Worm (Caenorhabditis elegans) whole organism, young adult: ENCODE results near the gene F41H10.3.

ENCODE experiments used
- B0336.3 ChIP-seq: fragments of 200-800 bp; sonication (Bioruptor generic); IDR thresholded peaks from 2 replicates; pipeline ENCODE4 v1.3.6; 2022; ENCODE audit warnings: missing genetic modification characterization, missing compliant biosample characterization
- C06A6.2 ChIP-seq: fragments of 200-800 bp; sonication (Bioruptor generic); conservative IDR thresholded peaks from 2 replicates; pipeline ENCODE4 v1.3.6; 2022; ENCODE audit warnings: missing genetic modification characterization, missing compliant biosample characterization
- C17E4.6 ChIP-seq: fragments of 200-800 bp; sonication (Bioruptor generic); IDR thresholded peaks from 2 replicates; pipeline ENCODE4 v1.3.6; 2022; ENCODE audit warnings: missing genetic modification reagents, missing genetic modification characterization, missing compliant biosample characterization
- D2030.7 ChIP-seq: fragments of 200-800 bp; sonication (Bioruptor generic); IDR thresholded peaks from 2 replicates; pipeline ENCODE4 v1.3.6; 2022; ENCODE audit warnings: missing genetic modification reagents, missing genetic modification characterization, missing compliant biosample characterization
- F33H1.4 ChIP-seq: fragments of 200-800 bp; sonication (Bioruptor generic); IDR thresholded peaks from 2 replicates; pipeline ENCODE4 v1.3.6; 2022; ENCODE audit warnings: missing genetic modification reagents, missing genetic modification characterization, missing compliant biosample characterization
- F55B11.4 ChIP-seq: sonication (generic microtip); optimal IDR thresholded peaks from 2 replicates; lab custom pipeline; 2016; ENCODE audit warnings: missing compliant biosample characterization, missing genetic modification characterization, borderline replicate concordance; ENCODE audit not compliant: insufficient read depth
- F57C9.4 ChIP-seq: sonication (generic microtip); optimal IDR thresholded peaks from 2 replicates; lab custom pipeline; 2017; ENCODE audit warnings: mild to moderate bottlenecking, missing genetic modification characterization, missing compliant biosample characterization
- T26A5.8 ChIP-seq: sonication (generic microtip); optimal IDR thresholded peaks from 2 replicates; lab custom pipeline; 2016; ENCODE audit warnings: missing genetic modification characterization, missing compliant biosample characterization
- Y79H2A.3 ChIP-seq: fragments of 200-800 bp; sonication (Bioruptor generic); conservative IDR thresholded peaks from 2 replicates; pipeline ENCODE4 v1.3.6; 2022; ENCODE audit warnings: missing genetic modification reagents, missing genetic modification characterization, missing compliant biosample characterization
- ZK185.1 ChIP-seq: sonication (generic microtip); optimal IDR thresholded peaks from 2 replicates; lab custom pipeline; 2016; ENCODE audit warnings: mild to moderate bottlenecking, missing genetic modification characterization, missing compliant biosample characterization; ENCODE audit not compliant: poor library complexity, severe bottlenecking
- akir-1 ChIP-seq: fragments of 200-800 bp; sonication (Bioruptor generic); optimal IDR thresholded peaks from 2 replicates; lab custom pipeline; 2018; ENCODE audit warnings: mild to moderate bottlenecking, missing genetic modification characterization, moderate library complexity, missing compliant biosample characterization
- attf-5 ChIP-seq: fragments of 200-800 bp; sonication (Bioruptor generic); optimal IDR thresholded peaks from 2 replicates; lab custom pipeline; 2018; ENCODE audit warnings: mild to moderate bottlenecking, missing genetic modification characterization, missing compliant biosample characterization
- attf-6 ChIP-seq: fragments of 200-800 bp; sonication (Bioruptor generic); IDR thresholded peaks from 2 replicates; pipeline ENCODE4 v1.3.6; 2022; ENCODE audit warnings: missing genetic modification reagents, missing genetic modification characterization, missing compliant biosample characterization
- cebp-1 ChIP-seq, 2 experiments: fragments of 200-800 bp in 1 of 2; sonication (Bioruptor generic) in 1 of 2; sonication (generic microtip) in 1 of 2; IDR thresholded peaks in 1 of 2; optimal IDR thresholded peaks in 1 of 2; 2 replicates each; pipeline versions ENCODE4 v1.3.6 to Lab custom; 2017 to 2022; ENCODE audit warnings: missing compliant biosample characterization in 2 of 2, missing genetic modification characterization in 2 of 2, mild to moderate bottlenecking in 1 of 2, missing genetic modification reagents in 1 of 2, moderate library complexity in 1 of 2
- ceh-27 ChIP-seq: fragments of 200-800 bp; sonication (Bioruptor generic); optimal IDR thresholded peaks from 2 replicates; lab custom pipeline; 2018; ENCODE audit warnings: mild to moderate bottlenecking, missing genetic modification characterization, moderate library complexity, missing compliant biosample characterization
- ceh-58 ChIP-seq: fragments of 200-800 bp; sonication (Bioruptor generic); IDR thresholded peaks from 2 replicates; pipeline ENCODE4 v1.3.6; 2022; ENCODE audit warnings: missing genetic modification characterization, missing compliant biosample characterization
- chd-7 ChIP-seq: sonication (generic microtip); optimal IDR thresholded peaks from 2 replicates; lab custom pipeline; 2016; ENCODE audit warnings: mild to moderate bottlenecking, missing genetic modification characterization, moderate library complexity, missing compliant biosample characterization
- die-1 ChIP-seq: sonication (generic microtip); optimal IDR thresholded peaks from 2 replicates; lab custom pipeline; 2016; ENCODE audit warnings: missing genotype, mild to moderate bottlenecking, missing genetic modification characterization, missing compliant biosample characterization
- dox-1 ChIP-seq: fragments of 200-800 bp; sonication (Bioruptor generic); IDR thresholded peaks from 2 replicates; pipeline ENCODE4 v1.3.6; 2022; ENCODE audit warnings: missing genetic modification reagents, missing genetic modification characterization, missing compliant biosample characterization
- egl-18 ChIP-seq: fragments of 200-800 bp; sonication (Bioruptor generic); IDR thresholded peaks from 2 replicates; pipeline ENCODE4 v1.3.6; 2022; ENCODE audit warnings: missing genetic modification reagents, missing genetic modification characterization, missing compliant biosample characterization
- egrh-3 ChIP-seq: fragments of 200-800 bp; sonication (Bioruptor generic); IDR thresholded peaks from 2 replicates; pipeline ENCODE4 v1.3.6; 2022; ENCODE audit warnings: missing genetic modification reagents, missing genetic modification characterization, missing compliant biosample characterization
- ekl-4 ChIP-seq: fragments of 200-800 bp; sonication (Bioruptor generic); IDR thresholded peaks from 2 replicates; pipeline ENCODE4 v1.3.6; 2022; ENCODE audit warnings: missing genetic modification reagents, missing genetic modification characterization, missing compliant biosample characterization
- ets-4 ChIP-seq: fragments of 200-800 bp; sonication (Bioruptor generic); optimal IDR thresholded peaks from 2 replicates; lab custom pipeline; 2018; ENCODE audit warnings: mild to moderate bottlenecking, missing genetic modification characterization, missing compliant biosample characterization
- gei-17 ChIP-seq: fragments of 200-800 bp; sonication (Bioruptor generic); optimal IDR thresholded peaks from 2 replicates; lab custom pipeline; 2018; ENCODE audit warnings: mild to moderate bottlenecking, missing genetic modification characterization, missing compliant biosample characterization
- him-1 ChIP-seq: sonication (generic microtip); optimal IDR thresholded peaks from 2 replicates; lab custom pipeline; 2016; ENCODE audit warnings: missing genotype, missing genetic modification reagents, missing genetic modification characterization, missing compliant biosample characterization
- hlh-26 ChIP-seq: fragments of 200-800 bp; sonication (Bioruptor generic); conservative IDR thresholded peaks from 2 replicates; pipeline ENCODE4 v1.3.6; 2022; ENCODE audit warnings: missing genetic modification reagents, missing genetic modification characterization, missing compliant biosample characterization
- hmg-1.2 ChIP-seq: fragments of 200-800 bp; sonication (Bioruptor generic); IDR thresholded peaks from 2 replicates; pipeline ENCODE4 v1.3.6; 2022; ENCODE audit warnings: missing genetic modification reagents, missing genetic modification characterization, missing compliant biosample characterization
- let-607 ChIP-seq, 2 experiments: fragments of 200-800 bp in 1 of 2; sonication (Bioruptor generic) in 1 of 2; sonication (generic microtip) in 1 of 2; optimal IDR thresholded peaks; 2 replicates each; lab custom pipeline; 2016 to 2018; ENCODE audit warnings: mild to moderate bottlenecking in 2 of 2, missing compliant biosample characterization in 2 of 2, missing genetic modification characterization in 2 of 2, moderate library complexity in 2 of 2, missing genotype in 1 of 2
- lsy-27 ChIP-seq: sonication (generic microtip); optimal IDR thresholded peaks from 2 replicates; lab custom pipeline; 2017; ENCODE audit warnings: missing genetic modification characterization, mild to moderate bottlenecking, missing compliant biosample characterization, antibody characterized with exemption, missing genotype, borderline replicate concordance; ENCODE audit not compliant: insufficient read depth
- madf-10 ChIP-seq: sonication (generic microtip); optimal IDR thresholded peaks from 2 replicates; lab custom pipeline; 2016; ENCODE audit warnings: mild to moderate bottlenecking, missing genetic modification characterization, missing compliant biosample characterization
- madf-6 ChIP-seq: fragments of 200-800 bp; sonication (Bioruptor generic); IDR thresholded peaks from 2 replicates; pipeline ENCODE4 v1.3.6; 2022; ENCODE audit warnings: missing genetic modification reagents, missing genetic modification characterization, missing compliant biosample characterization
- nhr-80 ChIP-seq: sonication (generic microtip); optimal IDR thresholded peaks from 2 replicates; lab custom pipeline; 2016; ENCODE audit warnings: missing genetic modification characterization, missing compliant biosample characterization
- pbrm-1 ChIP-seq: fragments of 200-800 bp; sonication (Bioruptor generic); IDR thresholded peaks from 2 replicates; pipeline ENCODE4 v1.3.6; 2022; ENCODE audit warnings: missing genetic modification reagents, missing genetic modification characterization, missing compliant biosample characterization
- pha-4 ChIP-seq: fragments of 150-350 bp; sonication (generic microtip); optimal IDR thresholded peaks from 2 replicates; lab custom pipeline; 2014; ENCODE audit warnings: missing biosample characterization, missing genetic modification reagents, missing genetic modification characterization
- rcor-1 ChIP-seq: fragments of 200-800 bp; sonication (Bioruptor generic); IDR thresholded peaks from 2 replicates; pipeline ENCODE4 v1.3.6; 2022; ENCODE audit warnings: missing genetic modification reagents, missing genetic modification characterization, missing compliant biosample characterization
- rec-8 ChIP-seq, 2 experiments: sonication (generic microtip); optimal IDR thresholded peaks; 2 replicates each; lab custom pipeline; 2016; ENCODE audit warnings: mild to moderate bottlenecking in 2 of 2, missing genetic modification characterization in 2 of 2, missing genetic modification reagents in 2 of 2, missing genotype in 2 of 2, missing biosample characterization in 1 of 2, missing compliant biosample characterization in 1 of 2, moderate library complexity in 1 of 2
- repo-1 ChIP-seq: sonication (generic microtip); optimal IDR thresholded peaks from 2 replicates; lab custom pipeline; 2017; ENCODE audit warnings: mild to moderate bottlenecking, missing genetic modification characterization, missing compliant biosample characterization
- snpc-1.3 ChIP-seq: sonication (generic microtip); optimal IDR thresholded peaks from 2 replicates; lab custom pipeline; 2017; ENCODE audit warnings: missing genetic modification characterization, mild to moderate bottlenecking, missing compliant biosample characterization, antibody characterized with exemption, moderate library complexity, missing genotype, missing genetic modification reagents; ENCODE audit not compliant: insufficient read depth
- snpc-4 ChIP-seq, 5 experiments: fragments of 150-350 bp in 1 of 5; sonication (generic microtip) in 4 of 5; optimal IDR thresholded peaks; 2 replicates each; lab custom pipeline; 2014 to 2018; ENCODE audit warnings: missing genetic modification characterization in 5 of 5, missing biosample characterization in 3 of 5, antibody characterized with exemption in 2 of 5, mild to moderate bottlenecking in 2 of 5, missing compliant biosample characterization in 2 of 5, missing genotype in 2 of 5, moderate library complexity in 2 of 5, missing genetic modification reagents in 1 of 5
- sptf-2 ChIP-seq: fragments of 200-800 bp; sonication (Bioruptor generic); optimal IDR thresholded peaks from 2 replicates; lab custom pipeline; 2018; ENCODE audit warnings: mild to moderate bottlenecking, missing genetic modification characterization, missing compliant biosample characterization
- tbp1 ChIP-seq: fragments of 200-800 bp; sonication (Bioruptor generic); optimal IDR thresholded peaks from 2 replicates; lab custom pipeline; 2018; ENCODE audit warnings: mild to moderate bottlenecking, missing genetic modification characterization, missing compliant biosample characterization
- tlf-1 ChIP-seq: fragments of 200-800 bp; sonication (Bioruptor generic); optimal IDR thresholded peaks from 2 replicates; lab custom pipeline; 2018; ENCODE audit warnings: mild to moderate bottlenecking, missing genetic modification characterization, missing compliant biosample characterization
- ztf-25 ChIP-seq: fragments of 200-800 bp; sonication (Bioruptor generic); IDR thresholded peaks from 2 replicates; pipeline ENCODE4 v1.3.6; 2022; ENCODE audit warnings: missing genetic modification reagents, missing genetic modification characterization, missing compliant biosample characterization
- ztf-28 ChIP-seq: fragments of 200-800 bp; sonication (Bioruptor generic); IDR thresholded peaks from 2 replicates; pipeline ENCODE4 v1.3.6; 2022; ENCODE audit warnings: missing genetic modification reagents, missing genetic modification characterization, missing compliant biosample characterization

The F41H10.3 gene

ce11 chrIV:5393566-5393965 is 24.0 kb downstream of the F41H10.3 start:
- TF ChIP-seq snpc-1.3 (peak; percentile 4), tlf-1 (peak; percentile 1), rcor-1 (no peak), B0336.3 (0 out of 2 replicates have a peak, but pooled peaks have one; percentile 10), attf-5 (no peak), snpc-4 (GFP tag; optimal IDR thresholded peaks at IDR 0.05; lab: Kevin White, UChicago) (no peak), snpc-4 (tag; optimal IDR thresholded peaks at IDR 0.05; lab: Kevin White, UChicago) (peak in 1 of 4 experiments; percentile 45), attf-6 (GFP tag; lab: Robert Waterston, UW) (0 out of 2 replicates have a peak, but pooled peaks have one; percentile 46), hmg-1.2 (GFP tag; lab: Robert Waterston, UW) (0 out of 2 replicates have a peak, but pooled peaks have one; percentile 16), F57C9.4 (tag; lab: Kevin White, UChicago) (no peak), nhr-80 (tag; lab: Kevin White, UChicago) (peak; percentile 43), him-1 (tag; lab: Kevin White, UChicago) (no peak), chd-7 (tag; lab: Kevin White, UChicago) (no peak)

DNA sequence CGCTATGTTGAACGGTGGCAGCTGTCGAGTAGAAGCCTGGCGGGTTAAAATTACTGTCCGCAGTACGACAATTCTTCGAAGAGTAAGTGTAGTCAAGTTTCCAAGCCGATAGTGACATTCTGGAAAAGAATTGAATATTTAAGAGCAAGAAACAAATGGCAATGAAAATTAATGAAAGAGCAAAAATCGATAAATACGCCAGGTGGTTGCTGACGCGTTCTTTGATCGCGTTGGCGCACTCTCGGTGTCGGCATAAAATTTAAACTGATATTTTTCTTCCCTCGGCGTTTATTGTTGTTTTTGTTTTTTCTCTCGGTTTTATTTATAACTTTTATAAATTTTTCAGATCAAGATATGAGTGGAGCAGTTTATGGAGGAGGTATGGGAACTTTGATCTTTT is 25.1 kb downstream of the F41H10.3 start, which contains the start of the genes perm-3 and swsn-6:
Gene perm-3, minus strand, starts transcription at position 118 of the 400 bp plus-strand sequence.
Gene swsn-6, plus strand, starts transcription at position 347 of the 400 bp plus-strand sequence.
- TF ChIP-seq ztf-28 (GFP tag; lab: Robert Waterston, UW) (no peak), pha-4 (tag; lab: Kevin White, UChicago) (peak; percentile 0), ZK185.1 (tag; lab: Kevin White, UChicago) (peak; percentile 44), madf-6 (peak; percentile 70; the same call in 1 of the 2 replicates), repo-1 (tag; lab: Kevin White, UChicago) (no peak), pbrm-1 (GFP tag; lab: Robert Waterston, UW) (peak; percentile 83), Y79H2A.3 (GFP tag; lab: Robert Waterston, UW) (no peak), F33H1.4 (peak; percentile 65), egrh-3 (no peak), hmg-1.2 (GFP tag; lab: Robert Waterston, UW) (peak; percentile 40; the same call in 1 of the 2 replicates), tbp1 (peak; percentile 50), die-1 (tag; lab: Kevin White, UChicago) (no peak), let-607 (tag; optimal IDR thresholded peaks at IDR 0.05; lab: Kevin White, UChicago) (peak in 1 of 2 experiments; percentile 8), cebp-1 (GFP tag; IDR thresholded peaks at IDR 0.05; lab: Robert Waterston, UW) (no peak), cebp-1 (tag; optimal IDR thresholded peaks at IDR 0.05; lab: Kevin White, UChicago) (peak; percentile 65), B0336.3 (peak; percentile 61), ceh-27 (GFP tag; lab: Kevin White, UChicago) (no peak), hlh-26 (no peak), C06A6.2 (GFP tag; lab: Robert Waterston, UW) (no peak; the same call in 1 of the 2 replicates), madf-10 (tag; lab: Kevin White, UChicago) (no peak), rec-8 (tag; optimal IDR thresholded peaks at IDR 0.05; lab: Kevin White, UChicago) (no peak), ceh-58 (GFP tag; lab: Robert Waterston, UW) (no peak), ztf-25 (GFP tag; lab: Robert Waterston, UW) (no peak), T26A5.8 (tag; lab: Kevin White, UChicago) (no peak), F57C9.4 (tag; lab: Kevin White, UChicago) (no peak), akir-1 (GFP tag; lab: Kevin White, UChicago) (no peak), dox-1 (GFP tag; lab: Robert Waterston, UW) (peak; percentile 83), lsy-27 (tag; lab: Kevin White, UChicago) (no peak), F55B11.4 (tag; lab: Kevin White, UChicago) (no peak), C17E4.6 (GFP tag; lab: Robert Waterston, UW) (no peak), sptf-2 (GFP tag; lab: Kevin White, UChicago) (no peak), ekl-4 (GFP tag; lab: Robert Waterston, UW) (peak; percentile 83), gei-17 (GFP tag; lab: Kevin White, UChicago) (peak; percentile 16), egl-18 (GFP tag; lab: Robert Waterston, UW) (no peak), ets-4 (GFP tag; lab: Kevin White, UChicago) (no peak), attf-6 (GFP tag; lab: Robert Waterston, UW) (no peak), D2030.7 (GFP tag; lab: Robert Waterston, UW) (peak; percentile 46; the same call in 1 of the 2 replicates)
